Fruit fly (Drosophila melanogaster): ENCODE measurements around the gene CG31300.
A peak's percentile ranks its signal among the peaks of the same experiment; 100 is the strongest.

Gene CG31300

DNA sequence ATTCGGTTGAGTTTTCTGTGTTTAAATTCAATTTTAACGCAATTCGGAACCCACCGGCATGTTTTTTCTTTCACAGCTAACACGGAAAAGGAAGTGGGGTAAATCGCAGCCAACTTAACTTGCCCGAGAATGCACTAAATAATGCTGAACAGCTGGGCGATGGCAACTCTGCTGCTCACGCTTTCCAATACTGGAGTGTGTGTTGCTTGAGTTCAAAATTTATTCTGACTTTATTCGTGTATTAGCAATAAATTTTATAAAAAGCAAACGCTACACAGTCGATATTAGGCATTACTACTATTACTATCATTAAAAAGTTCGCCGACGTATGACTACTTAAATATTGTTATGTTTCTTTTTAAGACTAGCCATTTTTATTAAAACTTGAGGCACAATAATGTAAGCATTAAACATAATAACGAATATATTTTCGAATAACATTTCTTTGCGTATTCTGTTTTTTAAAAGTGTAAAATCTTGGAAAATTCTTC, 36.0 kb upstream of the CG31300 start, which contains the start of the genes RpS27 and Nup37 (continued):
- peak; percentile 81; the same call in 1 of the 2 replicates for TF ChIP-seq Taf1 (GFP tag; IDR thresholded peaks at IDR 0.05)
- peak; percentile 95 for TF ChIP-seq CG10147 (GFP tag; optimal IDR thresholded peaks at IDR 0.05)
- TF ChIP-seq Hmx (GFP tag; optimal IDR thresholded peaks at IDR 0.05) = peak; percentile 86
- TF ChIP-seq prd (optimal IDR thresholded peaks at IDR 0.05) = no peak
- TF ChIP-seq prd (GFP tag; IDR thresholded peaks at IDR 0.05) = peak; percentile 91
- TF ChIP-seq oc (tag; optimal IDR thresholded peaks at IDR 0.05) = peak; percentile 92
- TF ChIP-seq seq (GFP tag; IDR thresholded peaks at IDR 0.05) = peak; percentile 89
- TF ChIP-seq CG12219 (GFP tag; optimal IDR thresholded peaks at IDR 0.05) = peak; percentile 95
- TF ChIP-seq Spps (tag; optimal IDR thresholded peaks at IDR 0.05) = peak; percentile 82
- peak; percentile 92 for TF ChIP-seq CG18011 (GFP tag; optimal IDR thresholded peaks at IDR 0.05)
- peak; percentile 94 for TF ChIP-seq nerfin-1 (tag; optimal IDR thresholded peaks at IDR 0.05)
- TF ChIP-seq otp (GFP tag; IDR thresholded peaks at IDR 0.05) = peak; percentile 98
- TF ChIP-seq Drgx (GFP tag; IDR thresholded peaks at IDR 0.05) = peak; percentile 75
- TF ChIP-seq CoRest (tag; optimal IDR thresholded peaks at IDR 0.05) = peak; percentile 95
- TF ChIP-seq CG2875 (GFP tag; optimal IDR thresholded peaks at IDR 0.05) = peak; percentile 98
- TF ChIP-seq CG9727 (GFP tag; optimal IDR thresholded peaks at IDR 0.05) = peak; percentile 99
- TF ChIP-seq CG12391 (tag; optimal IDR thresholded peaks at IDR 0.05) = peak; percentile 97
- TF ChIP-seq NC2α (GFP tag; optimal IDR thresholded peaks at IDR 0.05) = peak; percentile 98
- TF ChIP-seq CG11696 (GFP tag; IDR thresholded peaks at IDR 0.05) = peak; percentile 84
- peak; percentile 99 for TF ChIP-seq CG10267 (tag; optimal IDR thresholded peaks at IDR 0.05)
- TF ChIP-seq CG13287 (GFP tag; IDR thresholded peaks at IDR 0.05; ENCODE audit: partially characterized antibody) = peak; percentile 14; the same call in 1 of the 2 replicates
- TF ChIP-seq Fer1 (GFP tag; optimal IDR thresholded peaks at IDR 0.05) = peak; percentile 98
- peak; percentile 93 for TF ChIP-seq kay (GFP tag; optimal IDR thresholded peaks at IDR 0.05)
- TF ChIP-seq dati (GFP tag; IDR thresholded peaks at IDR 0.05) = peak; percentile 96
- peak; percentile 94 for TF ChIP-seq CG2116 (GFP tag; optimal IDR thresholded peaks at IDR 0.05)
- peak; percentile 100 for TF ChIP-seq Opbp (GFP tag; IDR thresholded peaks at IDR 0.05; ENCODE audit: partially characterized antibody)
- no peak for TF ChIP-seq sna (GFP tag; IDR thresholded peaks at IDR 0.05; ENCODE audit: partially characterized antibody)
- peak; percentile 98 for TF ChIP-seq CG16863 (GFP tag; optimal IDR thresholded peaks at IDR 0.05)
- TF ChIP-seq tap (tag; optimal IDR thresholded peaks at IDR 0.05) = peak; percentile 88
- peak; percentile 96 for TF ChIP-seq lilli (GFP tag; optimal IDR thresholded peaks at IDR 0.05)
- peak; percentile 84 for TF ChIP-seq CG10321 (GFP tag; IDR thresholded peaks at IDR 0.05)
- peak; percentile 88 for TF ChIP-seq croc (GFP tag; conservative IDR thresholded peaks at IDR 0.05)
- peak; percentile 97 for TF ChIP-seq Kr (GFP tag; optimal IDR thresholded peaks at IDR 0.05)
- peak; percentile 91 for TF ChIP-seq rib (GFP tag; IDR thresholded peaks at IDR 0.05)
- peak; percentile 86 for TF ChIP-seq MBD-R2 (GFP tag; IDR thresholded peaks at IDR 0.05)
- TF ChIP-seq unc-4 (GFP tag; IDR thresholded peaks at IDR 0.05; ENCODE audit: partially characterized antibody) = 0 out of 2 replicates have a peak, but pooled peaks have one; percentile 21
- TF ChIP-seq CG6854 (GFP tag; optimal IDR thresholded peaks at IDR 0.05) = peak; percentile 97
- peak; percentile 98 for TF ChIP-seq CG6813 (GFP tag; optimal IDR thresholded peaks at IDR 0.05)
- peak; percentile 91 for TF ChIP-seq lbe (GFP tag; optimal IDR thresholded peaks at IDR 0.05)
- TF ChIP-seq Hand (GFP tag; optimal IDR thresholded peaks at IDR 0.05) = peak; percentile 94
- peak; percentile 74 for TF ChIP-seq CTCF (GFP tag; optimal IDR thresholded peaks at IDR 0.05)
- no peak for TF ChIP-seq CG8478 (optimal IDR thresholded peaks at IDR 0.05)
- peak; percentile 90 for TF ChIP-seq ftz-f1 (GFP tag; optimal IDR thresholded peaks at IDR 0.05)
- TF ChIP-seq CG17186 (GFP tag; optimal IDR thresholded peaks at IDR 0.05) = peak; percentile 96
- TF ChIP-seq HLH3B (GFP tag; IDR thresholded peaks at IDR 0.05) = peak; percentile 95
- TF ChIP-seq CG6765 (GFP tag; optimal IDR thresholded peaks at IDR 0.05) = peak; percentile 100
- TF ChIP-seq knrl (GFP tag; IDR thresholded peaks at IDR 0.05; ENCODE audit: partially characterized antibody) = 0 out of 3 replicates have a peak, but pooled peaks have one; percentile 44
- TF ChIP-seq CG11398 (GFP tag; optimal IDR thresholded peaks at IDR 0.05) = peak; percentile 99
- no peak; the same call in 1 of the 2 replicates for TF ChIP-seq dan (GFP tag; IDR thresholded peaks at IDR 0.05)
- TF ChIP-seq inv (GFP tag; IDR thresholded peaks at IDR 0.05; ENCODE audit: partially characterized antibody) = no peak
